Fruit fly (Drosophila melanogaster) whole organism, prepupa: Measurements from ENCODE around the gene CG14330.

Experiments used
- CG7368 ChIP-seq: fragments of 200-800 bp; sonication (Bioruptor generic); optimal IDR thresholded peaks from 3 replicates; lab custom pipeline; 2016; ENCODE audit warnings: missing biosample characterization, missing genetic modification characterization
- Ets96B ChIP-seq: fragments of 200-800 bp; optimal IDR thresholded peaks from 2 replicates; lab custom pipeline; 2019; ENCODE audit warnings: missing biosample characterization, mild to moderate bottlenecking, missing genetic modification characterization, moderate library complexity
- Hr38 ChIP-seq: sonication (Bioruptor generic); optimal IDR thresholded peaks from 2 replicates; lab custom pipeline; 2016; ENCODE audit warnings: missing biosample characterization, missing genetic modification characterization

dm6 chr3R:17447615-17448014 is 9.0 kb downstream of the CG14330 start:
- TF ChIP-seq Ets96B (tag; lab: Kevin White, UChicago) (no peak), CG7368 (GFP tag; lab: Kevin White, UChicago) (no peak), Hr38 (GFP tag; lab: Kevin White, UChicago) (no peak)
